Worm (Caenorhabditis elegans): ENCODE measurements around the gene H35B03.1.

Gene H35B03.1

ce11 chrIV:5753253-5753652 is 27.9 kb downstream of the H35B03.1 start:
- no peak for TF ChIP-seq bed-1 (GFP tag; IDR thresholded peaks at IDR 0.05)
- TF ChIP-seq lin-26 (GFP tag; IDR thresholded peaks at IDR 0.05), result peak; percentile 46; the same call in 1 of the 2 replicates

ce11 chrIV:5753954-5754543 is 28.6 kb downstream of the H35B03.1 start:
- TF ChIP-seq lin-35 (GFP tag; optimal IDR thresholded peaks at IDR 0.05) (peak in 1 of 3 experiments; percentile 52), ZK185.1 (tag; optimal IDR thresholded peaks at IDR 0.05; ENCODE audit: poor library complexity, severe bottlenecking) (peak; percentile 56), lin-40 (tag; optimal IDR thresholded peaks at IDR 0.05) (peak; percentile 74), hrde-1 (tag; optimal IDR thresholded peaks at IDR 0.05; ENCODE audit: borderline replicate concordance) (no peak), cebp-2 (GFP tag; IDR thresholded peaks at IDR 0.05) (no peak), K12H6.12 (tag; optimal IDR thresholded peaks at IDR 0.05) (peak; percentile 39), atf-7 (tag; optimal IDR thresholded peaks at IDR 0.05) (peak; percentile 43), ztf-26 (tag; optimal IDR thresholded peaks at IDR 0.05) (peak; percentile 9), cebp-1 (GFP tag; IDR thresholded peaks at IDR 0.05) (no peak), cebp-1 (tag; optimal IDR thresholded peaks at IDR 0.05) (peak; percentile 65), dox-1 (GFP tag; IDR thresholded peaks at IDR 0.05) (peak; percentile 67; the same call in 1 of the 2 replicates), snpc-1.3 (tag; optimal IDR thresholded peaks at IDR 0.05; ENCODE audit: insufficient read depth) (no peak), nhr-80 (tag; optimal IDR thresholded peaks at IDR 0.05) (peak; percentile 71), F22D6.2 (tag; optimal IDR thresholded peaks at IDR 0.05) (peak; percentile 30), attf-5 (GFP tag; optimal IDR thresholded peaks at IDR 0.05) (peak; percentile 18), chd-7 (tag; optimal IDR thresholded peaks at IDR 0.05) (peak; percentile 61), B0336.3 (GFP tag; IDR thresholded peaks at IDR 0.05) (peak; percentile 45; the same call in 1 of the 2 replicates), rcor-1 (GFP tag; IDR thresholded peaks at IDR 0.05) (peak; percentile 22; the same call in 1 of the 2 replicates), ets-4 (GFP tag; optimal IDR thresholded peaks at IDR 0.05) (no peak), let-607 (tag; optimal IDR thresholded peaks at IDR 0.05) (peak in 1 of 2 experiments; percentile 27), nfyb-1 (GFP tag; IDR thresholded peaks at IDR 0.05) (peak; percentile 32; the same call in 1 of the 2 replicates), die-1 (tag; optimal IDR thresholded peaks at IDR 0.05) (no peak), snpc-4 (GFP tag; optimal IDR thresholded peaks at IDR 0.05) (no peak), snpc-4 (tag; optimal IDR thresholded peaks at IDR 0.05) (peak in 3 of 4 experiments; percentile 22 to 49 (median 28)), hmg-1.2 (GFP tag; IDR thresholded peaks at IDR 0.05) (peak; percentile 92), ceh-27 (GFP tag; optimal IDR thresholded peaks at IDR 0.05) (peak; percentile 62)

- 0 out of 2 replicates have a peak, but pooled peaks have one; percentile 10 for TF ChIP-seq nfyb-1 (GFP tag; IDR thresholded peaks at IDR 0.05)
- TF ChIP-seq hrde-1 (tag; optimal IDR thresholded peaks at IDR 0.05; ENCODE audit: borderline replicate concordance), result no peak
These were observed 29.4 kb downstream of the H35B03.1 start for ce11 chrIV:5754821-5755220.

- TF ChIP-seq F52B5.7 (tag; optimal IDR thresholded peaks at IDR 0.05) (no peak), hsf-1 (GFP tag; IDR thresholded peaks at IDR 0.05) (0 out of 2 replicates have a peak, but pooled peaks have one; percentile 22), cebp-1 (GFP tag; IDR thresholded peaks at IDR 0.05) (no peak), cebp-1 (tag; optimal IDR thresholded peaks at IDR 0.05) (peak; percentile 7), him-1 (tag; optimal IDR thresholded peaks at IDR 0.05) (no peak), lin-35 (GFP tag; optimal IDR thresholded peaks at IDR 0.05) (no peak), lin-54 (GFP tag; optimal IDR thresholded peaks at IDR 0.05) (peak; percentile 0), nhr-80 (tag; optimal IDR thresholded peaks at IDR 0.05) (peak; percentile 66), attf-3 (GFP tag; conservative IDR thresholded peaks at IDR 0.05) (no peak), snpc-4 (GFP tag; optimal IDR thresholded peaks at IDR 0.05) (no peak), snpc-4 (tag; optimal IDR thresholded peaks at IDR 0.05) (peak in 1 of 4 experiments; percentile 8), unc-62 (GFP tag; optimal IDR thresholded peaks at IDR 0.05) (peak; percentile 81), hrde-1 (tag; optimal IDR thresholded peaks at IDR 0.05; ENCODE audit: borderline replicate concordance) (no peak), sdz-38 (tag; optimal IDR thresholded peaks at IDR 0.05) (no peak), F22D6.2 (tag; optimal IDR thresholded peaks at IDR 0.05) (peak; percentile 10)
These were observed 30.5 kb downstream of the H35B03.1 start for ce11 chrIV:5755922-5756321.

All from whole organism, young adult.